Fruit fly (Drosophila melanogaster): ENCODE data around the gene mtd.

mtd gene

dm6 chr3R:5261996-5262535 is 88.2 kb downstream of the mtd start:
- TF ChIP-seq dac (GFP tag; optimal IDR thresholded peaks at IDR 0.05) (no peak), fkh (GFP tag; optimal IDR thresholded peaks at IDR 0.05) (peak; percentile 8), CG8632 (GFP tag; optimal IDR thresholded peaks at IDR 0.05) (no peak), CG10669 (GFP tag; optimal IDR thresholded peaks at IDR 0.05) (no peak), vri (GFP tag; optimal IDR thresholded peaks at IDR 0.05) (peak; percentile 64), svp (GFP tag) (peak; percentile 45), CG15336 (GFP tag; IDR thresholded peaks at IDR 0.05) (no peak), achi (GFP tag; optimal IDR thresholded peaks at IDR 0.05) (no peak), CG3919 (GFP tag; optimal IDR thresholded peaks at IDR 0.05) (no peak), Smox (GFP tag; optimal IDR thresholded peaks at IDR 0.05) (no peak), Sox102F (GFP tag; optimal IDR thresholded peaks at IDR 0.05) (no peak), acj6 (GFP tag; optimal IDR thresholded peaks at IDR 0.05) (no peak), net (GFP tag; optimal IDR thresholded peaks at IDR 0.05) (no peak), Gug (GFP tag; IDR thresholded peaks at IDR 0.05) (no peak), CG6276 (GFP tag; optimal IDR thresholded peaks at IDR 0.05) (no peak), CG3032 (tag; optimal IDR thresholded peaks at IDR 0.05) (no peak), CG6792 (GFP tag; optimal IDR thresholded peaks at IDR 0.05) (no peak), Hr4 (GFP tag; optimal IDR thresholded peaks at IDR 0.05) (no peak), cyc (GFP tag; optimal IDR thresholded peaks at IDR 0.05) (no peak), Lpt (GFP tag; optimal IDR thresholded peaks at IDR 0.05) (no peak), Eip78C (GFP tag) (peak; percentile 30)

- TF ChIP-seq CG7368 (GFP tag; optimal IDR thresholded peaks at IDR 0.05) (no peak), achi (GFP tag; optimal IDR thresholded peaks at IDR 0.05) (no peak), CG15336 (GFP tag; IDR thresholded peaks at IDR 0.05) (no peak), pdm3 (GFP tag; optimal IDR thresholded peaks at IDR 0.05) (no peak), CG4318 (GFP tag; optimal IDR thresholded peaks at IDR 0.05) (no peak), CG11902 (GFP tag; optimal IDR thresholded peaks at IDR 0.05) (no peak), Sox102F (GFP tag; optimal IDR thresholded peaks at IDR 0.05) (no peak), Blimp-1 (GFP tag; optimal IDR thresholded peaks at IDR 0.05) (no peak), topi (GFP tag; optimal IDR thresholded peaks at IDR 0.05) (no peak), svp (GFP tag) (peak; percentile 81), Gug (GFP tag; IDR thresholded peaks at IDR 0.05) (no peak), net (GFP tag; optimal IDR thresholded peaks at IDR 0.05) (no peak), Eip78C (GFP tag) (peak; percentile 30), fkh (GFP tag; optimal IDR thresholded peaks at IDR 0.05) (no peak), acj6 (GFP tag; optimal IDR thresholded peaks at IDR 0.05) (no peak), CG10631 (GFP tag; optimal IDR thresholded peaks at IDR 0.05) (no peak), vri (GFP tag; optimal IDR thresholded peaks at IDR 0.05) (peak; percentile 73), CG1621 (tag; optimal IDR thresholded peaks at IDR 0.05) (no peak), CG31627 (GFP tag; optimal IDR thresholded peaks at IDR 0.05) (no peak), Hr4 (GFP tag; optimal IDR thresholded peaks at IDR 0.05) (no peak), eg (GFP tag; IDR thresholded peaks at IDR 0.05) (0 out of 3 replicates have a peak, but pooled peaks have one; percentile 7), Eip93F (GFP tag; optimal IDR thresholded peaks at IDR 0.05) (no peak), CG8632 (GFP tag; optimal IDR thresholded peaks at IDR 0.05) (no peak), ss (GFP tag; optimal IDR thresholded peaks at IDR 0.05) (peak in 1 of 2 experiments; percentile 6), CG6163 (GFP tag; IDR thresholded peaks at IDR 0.05) (no peak)
Observed at dm6 chr3R:5261262-5261661, 89.0 kb downstream of the mtd start.

DNA sequence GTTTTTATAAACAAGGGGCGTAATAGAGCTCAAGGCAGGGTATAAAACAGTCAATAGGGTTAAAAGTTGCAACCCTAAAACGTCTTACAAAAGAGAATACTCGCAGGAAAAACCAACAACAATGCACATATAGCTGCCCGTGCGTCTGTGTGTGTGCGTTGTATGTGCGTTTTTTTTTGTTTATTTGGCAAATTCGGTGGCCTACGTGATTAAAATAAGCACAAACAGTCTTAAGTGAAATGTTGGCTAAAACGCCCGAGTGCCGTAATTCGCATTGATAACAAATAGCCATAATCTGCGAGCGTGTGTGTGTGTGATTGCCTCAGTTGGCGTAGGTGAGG is 93.1 kb downstream of the mtd start:
- TF ChIP-seq CG6808 (GFP tag; optimal IDR thresholded peaks at IDR 0.05) = no peak
- TF ChIP-seq vri (GFP tag; optimal IDR thresholded peaks at IDR 0.05) = peak; percentile 80

DNA sequence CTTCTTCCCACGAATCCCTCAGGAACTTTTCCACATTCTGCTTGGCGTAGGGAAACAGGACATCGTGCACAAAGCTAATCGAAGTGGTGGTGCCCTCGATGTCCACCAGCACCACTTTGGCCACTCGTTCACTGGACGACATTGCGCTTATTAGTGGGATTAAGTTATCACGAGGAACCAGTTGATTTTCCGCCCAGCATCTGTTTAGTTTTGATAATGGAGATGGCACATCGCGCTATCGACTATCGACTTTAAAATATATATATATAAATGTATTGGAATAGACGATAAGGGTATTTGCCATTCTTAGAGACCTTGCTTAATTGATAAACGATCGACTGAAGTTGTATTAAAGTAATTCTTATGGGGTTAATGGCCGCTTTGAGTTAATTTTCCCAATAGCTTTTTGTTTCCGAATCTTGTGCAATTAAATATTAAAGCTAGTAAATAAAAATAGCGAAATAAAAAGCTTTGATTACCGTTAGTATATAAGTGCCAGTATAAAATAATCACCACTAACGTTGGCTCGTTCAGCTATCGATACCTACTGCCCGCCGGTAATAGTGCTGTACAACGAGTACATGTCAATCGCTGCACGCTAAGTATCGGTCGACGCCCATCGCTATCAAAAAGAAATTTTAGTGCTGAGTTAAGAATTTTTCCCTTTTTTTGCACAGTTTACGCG is 93.6 kb downstream of the mtd start, which contains the start of the genes Enoph and Hph:
Gene Enoph (minus strand): TSS at position 220 of the 685 bp plus-strand sequence.
Gene Hph (plus strand): TSS at position 576 of the 685 bp plus-strand sequence.
- peak; percentile 28 for TF ChIP-seq CG8632 (GFP tag; optimal IDR thresholded peaks at IDR 0.05)
- no peak for TF ChIP-seq CG6854 (GFP tag; optimal IDR thresholded peaks at IDR 0.05)
- TF ChIP-seq Met (GFP tag; optimal IDR thresholded peaks at IDR 0.05) = peak; percentile 68
- TF ChIP-seq Sox15 (GFP tag; optimal IDR thresholded peaks at IDR 0.05) = peak; percentile 62
- TF ChIP-seq OdsH (GFP tag; optimal IDR thresholded peaks at IDR 0.05) = peak; percentile 77
- peak in 1 of 2 experiments; percentile 57 for TF ChIP-seq ss (GFP tag; optimal IDR thresholded peaks at IDR 0.05)
- peak; percentile 78 for TF ChIP-seq Eip78C (GFP tag)
- peak; percentile 49 for TF ChIP-seq CG4318 (GFP tag; optimal IDR thresholded peaks at IDR 0.05)
- TF ChIP-seq CG6163 (GFP tag; IDR thresholded peaks at IDR 0.05) = 0 out of 3 replicates have a peak, but pooled peaks have one; percentile 61
- TF ChIP-seq CG8319 (GFP tag; optimal IDR thresholded peaks at IDR 0.05) = peak; percentile 43
- peak; percentile 76 for TF ChIP-seq CG31627 (GFP tag; optimal IDR thresholded peaks at IDR 0.05)
- peak; percentile 66 for TF ChIP-seq cyc (GFP tag; optimal IDR thresholded peaks at IDR 0.05)
- peak; percentile 57 for TF ChIP-seq Lpt (GFP tag; optimal IDR thresholded peaks at IDR 0.05)
- peak; percentile 19 for TF ChIP-seq dac (GFP tag; optimal IDR thresholded peaks at IDR 0.05)
- TF ChIP-seq acj6 (GFP tag; optimal IDR thresholded peaks at IDR 0.05) = peak; percentile 74
- TF ChIP-seq Smox (GFP tag; optimal IDR thresholded peaks at IDR 0.05) = peak; percentile 71
- TF ChIP-seq fd59A (GFP tag; optimal IDR thresholded peaks at IDR 0.05) = peak; percentile 18
- TF ChIP-seq Blimp-1 (GFP tag; optimal IDR thresholded peaks at IDR 0.05) = no peak
- no peak for TF ChIP-seq CG16779 (tag; optimal IDR thresholded peaks at IDR 0.05)
- TF ChIP-seq eg (GFP tag; IDR thresholded peaks at IDR 0.05) = peak; percentile 55; the same call in 2 of the 3 replicates
- TF ChIP-seq CG11902 (GFP tag; optimal IDR thresholded peaks at IDR 0.05) = peak; percentile 60
